Fruit fly (Drosophila melanogaster) whole organism, embryonic: ENCODE measurements around the gene Sec22.

Experiments
- Aef1 ChIP-seq: fragments of 200-800 bp; sonication (Bioruptor generic); IDR thresholded peaks from 3 replicates; pipeline ENCODE4 v1.3.6; 2022; ENCODE audit warnings: missing biosample characterization, missing genetic modification characterization
- Asciz ChIP-seq: fragments of 200-800 bp; sonication (Bioruptor generic); optimal IDR thresholded peaks from 2 replicates; lab custom pipeline; 2017; ENCODE audit warnings: missing biosample characterization, mild to moderate bottlenecking, missing genetic modification characterization, missing genetic modification reagents
- Atf3 ChIP-seq: fragments of 200-800 bp; sonication (Bioruptor generic); optimal IDR thresholded peaks from 3 replicates; lab custom pipeline; 2016; ENCODE audit warnings: missing biosample characterization, missing genetic modification characterization
- Bdp1 ChIP-seq: fragments of 200-800 bp; sonication (Bioruptor generic); optimal IDR thresholded peaks from 3 replicates; lab custom pipeline; 2016; ENCODE audit warnings: missing biosample characterization, missing genetic modification characterization
- CG10147 ChIP-seq: fragments of 200-800 bp; sonication (Bioruptor generic); optimal IDR thresholded peaks from 2 replicates; lab custom pipeline; 2019; ENCODE audit warnings: missing biosample characterization, mild to moderate bottlenecking, missing genetic modification characterization, moderate library complexity
- CG10209 ChIP-seq: fragments of 200-800 bp; sonication (Bioruptor generic); optimal IDR thresholded peaks from 3 replicates; lab custom pipeline; 2017; ENCODE audit warnings: missing biosample characterization, mild to moderate bottlenecking, missing genetic modification characterization, missing genetic modification reagents
- CG10321 ChIP-seq: fragments of 200-800 bp; sonication (Bioruptor generic); IDR thresholded peaks from 2 replicates; pipeline ENCODE4 v1.3.6; 2022; ENCODE audit warnings: missing biosample characterization, missing genetic modification characterization
- CG10366 ChIP-seq: fragments of 200-800 bp; sonication (Bioruptor generic); IDR thresholded peaks from 2 replicates; pipeline ENCODE4 v1.3.6; 2022; ENCODE audit warnings: missing biosample characterization, missing genetic modification characterization
- CG11723 ChIP-seq: fragments of 200-800 bp; sonication (Bioruptor generic); optimal IDR thresholded peaks from 2 replicates; lab custom pipeline; 2017; ENCODE audit warnings: missing biosample characterization, mild to moderate bottlenecking, missing genetic modification characterization
- CG12236 ChIP-seq: fragments of 200-800 bp; sonication (Bioruptor generic); optimal IDR thresholded peaks from 2 replicates; lab custom pipeline; 2016; ENCODE audit warnings: missing biosample characterization, missing genetic modification characterization
- CG12299 ChIP-seq: fragments of 200-800 bp; sonication (Bioruptor generic); optimal IDR thresholded peaks from 2 replicates; lab custom pipeline; 2018; ENCODE audit warnings: missing biosample characterization, mild to moderate bottlenecking, missing genetic modification characterization
- CG14667 ChIP-seq: fragments of 200-800 bp; sonication (Bioruptor generic); IDR thresholded peaks from 2 replicates; pipeline ENCODE4 v1.3.6; 2022; ENCODE audit warnings: missing biosample characterization, missing genetic modification characterization
- CG14860 ChIP-seq: fragments of 200-800 bp; sonication (Bioruptor generic); IDR thresholded peaks from 3 replicates; pipeline ENCODE4 v1.3.6; 2022; ENCODE audit warnings: missing biosample characterization, missing genetic modification characterization; ENCODE audit not compliant: partially characterized antibody
- CG15011 ChIP-seq: fragments of 200-800 bp; sonication (Bioruptor generic); optimal IDR thresholded peaks from 3 replicates; lab custom pipeline; 2018; ENCODE audit warnings: missing biosample characterization, mild to moderate bottlenecking, missing genetic modification characterization
- CG1602 ChIP-seq: fragments of 200-800 bp; sonication (Bioruptor generic); optimal IDR thresholded peaks from 3 replicates; lab custom pipeline; 2016; ENCODE audit warnings: missing biosample characterization, missing genetic modification characterization
- CG16863 ChIP-seq: fragments of 200-800 bp; sonication (Bioruptor generic); optimal IDR thresholded peaks from 3 replicates; lab custom pipeline; 2016; ENCODE audit warnings: missing biosample characterization, missing genetic modification characterization
- CG17385 ChIP-seq: fragments of 200-800 bp; sonication (Bioruptor generic); optimal IDR thresholded peaks from 3 replicates; lab custom pipeline; 2018; ENCODE audit warnings: missing biosample characterization, mild to moderate bottlenecking, missing genetic modification characterization
- CG18599 ChIP-seq: fragments of 200-800 bp; sonication (Bioruptor generic); optimal IDR thresholded peaks from 3 replicates; lab custom pipeline; 2017; ENCODE audit warnings: missing biosample characterization, missing genetic modification characterization, mild to moderate bottlenecking, moderate library complexity, missing genetic modification reagents
- CG2116 ChIP-seq: fragments of 200-800 bp; sonication (Bioruptor generic); optimal IDR thresholded peaks from 3 replicates; lab custom pipeline; 2018; ENCODE audit warnings: missing biosample characterization, mild to moderate bottlenecking, missing genetic modification characterization
- CG2199 ChIP-seq: fragments of 200-800 bp; sonication (Bioruptor generic); IDR thresholded peaks from 3 replicates; pipeline ENCODE4 v1.3.6; 2022; ENCODE audit warnings: missing biosample characterization, missing genetic modification characterization
- CG7556 ChIP-seq: fragments of 200-800 bp; sonication (Bioruptor generic); optimal IDR thresholded peaks from 2 replicates; lab custom pipeline; 2017; ENCODE audit warnings: missing biosample characterization, mild to moderate bottlenecking, missing genetic modification characterization
- CG7839 ChIP-seq: fragments of 200-800 bp; sonication (Bioruptor generic); optimal IDR thresholded peaks from 3 replicates; lab custom pipeline; 2018; ENCODE audit warnings: missing biosample characterization, mild to moderate bottlenecking, missing genetic modification characterization, moderate library complexity
- CG9215 ChIP-seq: fragments of 200-800 bp; sonication (Bioruptor generic); IDR thresholded peaks from 2 replicates; pipeline ENCODE4 v1.3.6; 2022; ENCODE audit warnings: missing biosample characterization, missing genetic modification characterization
- Camta ChIP-seq: fragments of 200-800 bp; sonication (Bioruptor generic); optimal IDR thresholded peaks from 2 replicates; lab custom pipeline; 2016; ENCODE audit warnings: missing biosample characterization, missing genetic modification characterization
- Dad ChIP-seq: fragments of 200-800 bp; sonication (Bioruptor generic); optimal IDR thresholded peaks from 3 replicates; lab custom pipeline; 2016; ENCODE audit warnings: missing biosample characterization, missing genetic modification characterization
- Dbx ChIP-seq: fragments of 200-800 bp; sonication (Bioruptor generic); IDR thresholded peaks from 3 replicates; pipeline ENCODE4 v1.3.6; 2022; ENCODE audit warnings: missing biosample characterization, missing genetic modification characterization
- Dek ChIP-seq: fragments of 200-800 bp; sonication (Bioruptor generic); optimal IDR thresholded peaks from 3 replicates; lab custom pipeline; 2019; ENCODE audit warnings: missing biosample characterization, mild to moderate bottlenecking, missing genetic modification characterization, moderate library complexity
- Dll ChIP-seq: fragments of 200-800 bp; sonication (Bioruptor generic); IDR thresholded peaks from 4 replicates; pipeline ENCODE4 v1.3.6; 2022; ENCODE audit warnings: missing biosample characterization, missing genetic modification characterization; ENCODE audit not compliant: partially characterized antibody
- E2f2 ChIP-seq: fragments of 200-800 bp; sonication (Bioruptor generic); IDR thresholded peaks from 2 replicates; pipeline ENCODE4 v1.3.6; 2022; ENCODE audit warnings: missing biosample characterization, missing genetic modification characterization
- HLH3B ChIP-seq: fragments of 200-800 bp; sonication (Bioruptor generic); IDR thresholded peaks from 2 replicates; pipeline ENCODE4 v1.3.6; 2022; ENCODE audit warnings: missing biosample characterization, missing genetic modification characterization
- Hey ChIP-seq: fragments of 200-800 bp; sonication (Bioruptor generic); optimal IDR thresholded peaks from 3 replicates; lab custom pipeline; 2018; ENCODE audit warnings: missing biosample characterization, mild to moderate bottlenecking, missing genetic modification characterization
- Ravus ChIP-seq: fragments of 200-800 bp; sonication (Bioruptor generic); IDR thresholded peaks from 2 replicates; pipeline ENCODE4 v1.3.6; 2022; ENCODE audit warnings: missing biosample characterization, missing genetic modification characterization
- Sox102F ChIP-seq: fragments of 200-800 bp; sonication (Bioruptor generic); optimal IDR thresholded peaks from 2 replicates; lab custom pipeline; 2018; ENCODE audit warnings: missing biosample characterization, mild to moderate bottlenecking, missing genetic modification characterization, moderate library complexity
- Sry-δ ChIP-seq: fragments of 200-800 bp; sonication (Bioruptor generic); optimal IDR thresholded peaks from 2 replicates; lab custom pipeline; 2016; ENCODE audit warnings: missing biosample characterization, missing genetic modification characterization
- ab ChIP-seq: fragments of 200-800 bp; sonication (Bioruptor generic); optimal IDR thresholded peaks from 2 replicates; lab custom pipeline; 2016; ENCODE audit warnings: missing biosample characterization, missing genetic modification characterization
- btn ChIP-seq: fragments of 200-800 bp; sonication (Bioruptor generic); optimal IDR thresholded peaks from 2 replicates; lab custom pipeline; 2016; ENCODE audit warnings: missing biosample characterization, missing genetic modification characterization
- cg ChIP-seq: fragments of 200-800 bp; sonication (Bioruptor generic); optimal IDR thresholded peaks from 3 replicates; lab custom pipeline; 2019; ENCODE audit warnings: missing biosample characterization, mild to moderate bottlenecking, missing genetic modification characterization, moderate library complexity
- chif ChIP-seq, 2 experiments: fragments of 200-800 bp; sonication (Bioruptor generic); optimal IDR thresholded peaks; 3 replicates each; lab custom pipeline; 2016; ENCODE audit warnings: missing biosample characterization in 2 of 2, missing genetic modification characterization in 2 of 2
- crp ChIP-seq, 2 experiments: fragments of 200-800 bp; sonication (Bioruptor generic); optimal IDR thresholded peaks; 2 replicates in 1 of 2; 3 replicates in 1 of 2; lab custom pipeline; 2017; ENCODE audit warnings: missing biosample characterization in 2 of 2, missing genetic modification characterization in 2 of 2, mild to moderate bottlenecking in 1 of 2, moderate library complexity in 1 of 2
- dan ChIP-seq: fragments of 200-800 bp; sonication (Bioruptor generic); IDR thresholded peaks from 2 replicates; pipeline ENCODE4 v1.3.6; 2022; ENCODE audit warnings: missing biosample characterization, missing genetic modification characterization
- emc ChIP-seq: fragments of 200-800 bp; sonication (Bioruptor generic); optimal IDR thresholded peaks from 2 replicates; lab custom pipeline; 2016; ENCODE audit warnings: missing biosample characterization, missing genetic modification characterization
- eve ChIP-seq, 2 experiments: fragments of >200 bp; optimal IDR thresholded peaks; 2 replicates each; lab custom pipeline; 2017; ENCODE audit warnings: missing biosample characterization in 2 of 2, missing genetic modification characterization in 2 of 2
- fru ChIP-seq: fragments of >200 bp; optimal IDR thresholded peaks from 2 replicates; lab custom pipeline; 2017
- h ChIP-seq: fragments of >200 bp; optimal IDR thresholded peaks from 2 replicates; lab custom pipeline; 2017
- inv ChIP-seq: fragments of 200-800 bp; sonication (Bioruptor generic); IDR thresholded peaks from 2 replicates; pipeline ENCODE4 v1.3.6; 2022; ENCODE audit warnings: missing biosample characterization, missing genetic modification characterization; ENCODE audit not compliant: partially characterized antibody
- nerfin-1 ChIP-seq: fragments of 200-800 bp; sonication (Bioruptor generic); optimal IDR thresholded peaks from 3 replicates; lab custom pipeline; 2019; ENCODE audit warnings: missing biosample characterization, mild to moderate bottlenecking, missing genetic modification characterization, moderate library complexity
- otp ChIP-seq: fragments of 200-800 bp; sonication (Bioruptor generic); IDR thresholded peaks from 3 replicates; pipeline ENCODE4, ENCODE4 v1.3.6; 2022; ENCODE audit warnings: missing biosample characterization, missing genetic modification characterization
- p53 ChIP-seq: fragments of 200-800 bp; sonication (Bioruptor generic); optimal IDR thresholded peaks from 2 replicates; lab custom pipeline; 2016; ENCODE audit warnings: missing biosample characterization, missing genetic modification characterization
- phol ChIP-seq: fragments of 200-800 bp; sonication (Bioruptor generic); optimal IDR thresholded peaks from 3 replicates; lab custom pipeline; 2018; ENCODE audit warnings: missing biosample characterization, mild to moderate bottlenecking, missing genetic modification characterization, moderate library complexity
- row ChIP-seq: fragments of 200-800 bp; sonication (Bioruptor generic); IDR thresholded peaks from 3 replicates; pipeline ENCODE4 v1.3.6; 2022; ENCODE audit warnings: missing biosample characterization, missing genetic modification characterization
- scrt ChIP-seq: fragments of 200-800 bp; sonication (Bioruptor generic); optimal IDR thresholded peaks from 2 replicates; lab custom pipeline; 2018; ENCODE audit warnings: missing biosample characterization, mild to moderate bottlenecking, missing genetic modification characterization, moderate library complexity
- stwl ChIP-seq: fragments of 200-800 bp; sonication (Bioruptor generic); optimal IDR thresholded peaks from 3 replicates; lab custom pipeline; 2018; ENCODE audit warnings: missing biosample characterization, mild to moderate bottlenecking, missing genetic modification characterization, moderate library complexity

Gene Sec22

DNA sequence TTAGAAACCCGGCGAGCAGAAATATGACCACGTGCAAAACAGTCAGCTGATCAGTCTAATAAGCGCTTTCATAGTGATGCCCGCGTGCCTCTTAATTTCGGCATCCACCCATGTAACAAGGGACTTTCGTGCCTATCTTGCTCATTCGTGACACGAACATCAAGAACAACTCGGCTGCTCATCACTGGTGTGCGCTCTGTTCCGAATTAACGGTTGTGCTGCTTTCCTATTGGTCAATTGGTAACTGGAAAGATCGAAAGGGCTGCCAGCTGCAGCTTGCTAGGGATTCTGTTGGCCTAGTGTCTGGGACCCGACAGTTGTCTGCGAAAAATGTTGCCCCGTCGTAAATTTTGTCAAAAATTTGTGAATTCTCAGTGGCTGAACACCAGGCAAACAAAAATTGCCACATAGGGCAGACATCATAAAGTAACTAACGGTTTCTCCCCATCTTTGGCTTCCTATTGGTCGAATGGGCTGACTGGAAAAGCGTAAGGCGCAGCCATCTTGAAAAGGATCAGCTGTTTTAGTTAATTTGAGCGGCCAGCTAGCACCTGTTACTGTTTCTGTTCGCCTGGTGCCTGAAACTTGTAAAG, 9.4 kb upstream of the Sec22 start (continued):
- TF ChIP-seq CG7839 (tag; lab: Kevin White, UChicago) (no peak), CG12299 (tag; lab: Kevin White, UChicago) (no peak), CG11723 (GFP tag; lab: Kevin White, UChicago) (no peak), Dbx (GFP tag; lab: Robert Waterston, UW) (no peak), CG17385 (GFP tag; lab: Kevin White, UChicago) (no peak), CG1602 (no peak), chif (GFP tag; optimal IDR thresholded peaks at IDR 0.05; lab: Kevin White, UChicago) (no peak), fru (no peak), cg (no peak), Dek (tag; lab: Kevin White, UChicago) (no peak), HLH3B (no peak), Bdp1 (no peak), CG9215 (GFP tag; lab: Robert Waterston, UW) (no peak), CG2199 (GFP tag; lab: Robert Waterston, UW) (no peak), Camta (no peak), dan (GFP tag; lab: Robert Waterston, UW) (no peak), Hey (no peak), Sox102F (no peak), CG14667 (GFP tag; lab: Robert Waterston, UW) (no peak), Ravus (GFP tag; lab: Robert Waterston, UW) (no peak), Asciz (GFP tag; lab: Kevin White, UChicago) (no peak), Atf3 (GFP tag; lab: Kevin White, UChicago) (no peak), CG10147 (GFP tag; lab: Kevin White, UChicago) (no peak), CG10209 (GFP tag; lab: Kevin White, UChicago) (no peak), Dll (GFP tag; lab: Robert Waterston, UW) (peak; percentile 99), Sry-δ (GFP tag; lab: Kevin White, UChicago) (peak; percentile 60), inv (GFP tag; lab: Robert Waterston, UW) (peak; percentile 86), eve (GFP tag; optimal IDR thresholded peaks at IDR 0.05; lab: Kevin White, UChicago) (no peak), otp (GFP tag; lab: Robert Waterston, UW) (0 out of 3 replicates have a peak, but pooled peaks have one; percentile 39), Dad (no peak), scrt (GFP tag; lab: Kevin White, UChicago) (no peak), CG16863 (GFP tag; lab: Kevin White, UChicago) (no peak), E2f2 (peak; percentile 22; the same call in 1 of the 2 replicates), CG2116 (no peak), CG12236 (no peak), CG14860 (peak; percentile 93), crp (GFP tag; optimal IDR thresholded peaks at IDR 0.05; lab: Kevin White, UChicago) (peak; percentile 10 to 82), ab (no peak), CG7556 (no peak), stwl (tag; lab: Kevin White, UChicago) (no peak), Aef1 (GFP tag; lab: Robert Waterston, UW) (no peak), CG15011 (no peak), emc (GFP tag; lab: Kevin White, UChicago) (no peak), nerfin-1 (no peak), row (GFP tag; lab: Robert Waterston, UW) (peak; percentile 95), phol (tag; lab: Kevin White, UChicago) (peak; percentile 91), CG18599 (GFP tag; lab: Kevin White, UChicago) (peak; percentile 21), btn (GFP tag; lab: Kevin White, UChicago) (no peak), h (lab: Kevin White, UChicago) (no peak), CG10366 (GFP tag; lab: Robert Waterston, UW) (no peak), CG10321 (GFP tag; lab: Robert Waterston, UW) (no peak), p53 (GFP tag; lab: Kevin White, UChicago) (no peak)
